Worm (Caenorhabditis elegans) whole organism, mixed stage, embryonic: Measurements from ENCODE around the gene bus-8A.

Experiments
- ces-1 ChIP-seq: fragments of 150-350 bp; optimal IDR thresholded peaks from 2 replicates; lab custom pipeline; 2014; ENCODE audit warnings: missing biosample characterization, missing genetic modification reagents, missing genetic modification characterization
- elt-1 ChIP-seq: sonication (generic microtip); optimal IDR thresholded peaks from 2 replicates; lab custom pipeline; 2017; ENCODE audit warnings: missing genetic modification characterization, mild to moderate bottlenecking, missing compliant biosample characterization, antibody characterized with exemption, moderate library complexity, borderline replicate concordance; ENCODE audit not compliant: insufficient read depth
- elt-3 ChIP-seq: fragments of 150-350 bp; optimal IDR thresholded peaks from 2 replicates; lab custom pipeline; 2014; ENCODE audit warnings: missing biosample characterization, missing genetic modification characterization
- nhr-28 ChIP-seq: fragments of 150-350 bp; optimal IDR thresholded peaks from 2 replicates; lab custom pipeline; 2014; ENCODE audit warnings: missing biosample characterization, missing genetic modification characterization
- sptf-1 ChIP-seq: sonication (generic microtip); optimal IDR thresholded peaks from 2 replicates; lab custom pipeline; 2017; ENCODE audit warnings: mild to moderate bottlenecking, missing genetic modification characterization, moderate library complexity, missing compliant biosample characterization
- unc-120 ChIP-seq: sonication (generic microtip); optimal IDR thresholded peaks from 2 replicates; lab custom pipeline; 2017; ENCODE audit warnings: missing genetic modification characterization, missing compliant biosample characterization; ENCODE audit not compliant: poor library complexity, severe bottlenecking
- unc-39 ChIP-seq: fragments of 150-350 bp; optimal IDR thresholded peaks from 2 replicates; lab custom pipeline; 2014; ENCODE audit warnings: missing biosample characterization, missing genetic modification characterization
- unc-62 ChIP-seq: fragments of 150-350 bp; optimal IDR thresholded peaks from 2 replicates; lab custom pipeline; 2014; ENCODE audit warnings: missing biosample characterization, missing genetic modification reagents, missing genetic modification characterization
- ztf-11 ChIP-seq: fragments of 150-350 bp; optimal IDR thresholded peaks from 2 replicates; lab custom pipeline; 2014; ENCODE audit warnings: missing biosample characterization, missing genetic modification characterization

DNA sequence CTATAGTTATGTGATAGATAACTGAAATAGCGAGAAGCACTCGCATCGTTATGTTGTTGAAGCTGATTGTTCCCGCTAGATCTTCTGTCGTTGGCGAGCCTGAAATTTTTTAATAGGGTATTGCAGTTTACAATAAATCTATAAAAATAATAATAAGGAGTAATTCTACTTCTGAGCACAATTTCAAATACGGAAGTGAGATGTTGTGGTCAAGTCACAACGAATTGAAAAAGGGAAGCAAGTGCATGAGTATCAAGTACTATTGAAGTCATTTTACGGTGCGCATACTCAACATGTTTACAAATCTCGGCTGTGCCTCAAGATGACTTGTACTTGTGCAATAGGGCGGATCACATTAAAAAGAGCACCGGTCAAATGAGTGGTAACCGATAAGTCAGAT, 45.7 kb downstream of the bus-8A start, which contains the start of gene lgx-1:
- TF ChIP-seq nhr-28 (tag; lab: Kevin White, UChicago) (no peak), ztf-11 (tag; lab: Kevin White, UChicago) (no peak), elt-1 (tag; lab: Kevin White, UChicago) (no peak), sptf-1 (tag; lab: Kevin White, UChicago) (no peak), ces-1 (GFP tag; lab: Kevin White, UChicago) (no peak), elt-3 (no peak), unc-62 (GFP tag; lab: Kevin White, UChicago) (no peak), unc-39 (tag; lab: Kevin White, UChicago) (no peak), unc-120 (no peak)
